Fruit fly (Drosophila melanogaster) whole organism, embryonic: ENCODE results near the gene euc.
A peak's percentile ranks its signal among the peaks of the same experiment; 100 is the strongest.

Source experiments
- Bteb2 ChIP-seq: fragments of 200-800 bp; sonication (Bioruptor generic); optimal IDR thresholded peaks from 2 replicates; lab custom pipeline; 2016; ENCODE audit warnings: missing biosample characterization, missing genetic modification characterization
- C15 ChIP-seq: fragments of 200-800 bp; sonication (Bioruptor generic); IDR thresholded peaks from 3 replicates; pipeline ENCODE4 v1.3.6; 2022; ENCODE audit warnings: missing biosample characterization, missing genetic modification characterization
- CG10462 ChIP-seq: fragments of 200-800 bp; sonication (Bioruptor generic); optimal IDR thresholded peaks from 2 replicates; lab custom pipeline; 2016; ENCODE audit warnings: missing biosample characterization, missing genetic modification characterization
- CG10565 ChIP-seq: fragments of 200-800 bp; sonication (Bioruptor generic); optimal IDR thresholded peaks from 3 replicates; lab custom pipeline; 2016; ENCODE audit warnings: missing biosample characterization, mild to moderate bottlenecking, missing genetic modification characterization
- CG11696 ChIP-seq: fragments of 200-800 bp; sonication (Bioruptor generic); IDR thresholded peaks from 2 replicates; pipeline ENCODE4 v1.3.6; 2022; ENCODE audit warnings: missing biosample characterization, missing genetic modification characterization
- CG12659 ChIP-seq: fragments of 200-800 bp; sonication (Bioruptor generic); optimal IDR thresholded peaks from 3 replicates; lab custom pipeline; 2017; ENCODE audit warnings: mild to moderate bottlenecking, missing biosample characterization, missing genetic modification reagents, missing genetic modification characterization
- CG12744 ChIP-seq: fragments of 200-800 bp; sonication (Bioruptor generic); optimal IDR thresholded peaks from 2 replicates; lab custom pipeline; 2016; ENCODE audit warnings: missing biosample characterization, missing genetic modification characterization
- CG1647 ChIP-seq: fragments of 200-800 bp; sonication (Bioruptor generic); optimal IDR thresholded peaks from 3 replicates; lab custom pipeline; 2016; ENCODE audit warnings: missing biosample characterization, missing genetic modification characterization
- CG16813 ChIP-seq: fragments of 200-800 bp; sonication (Bioruptor generic); IDR thresholded peaks from 3 replicates; pipeline ENCODE4 v1.3.6; 2022; ENCODE audit warnings: missing biosample characterization, missing genetic modification characterization; ENCODE audit not compliant: partially characterized antibody
- CG17186 ChIP-seq: fragments of 200-800 bp; sonication (Bioruptor generic); optimal IDR thresholded peaks from 3 replicates; lab custom pipeline; 2017; ENCODE audit warnings: missing biosample characterization, missing genetic modification reagents, missing genetic modification characterization
- CG17912 ChIP-seq: fragments of 200-800 bp; sonication (Bioruptor generic); optimal IDR thresholded peaks from 2 replicates; lab custom pipeline; 2018; ENCODE audit warnings: missing biosample characterization, mild to moderate bottlenecking, missing genetic modification characterization
- CG30431 ChIP-seq: fragments of 200-800 bp; sonication (Bioruptor generic); optimal IDR thresholded peaks from 2 replicates; lab custom pipeline; 2017; ENCODE audit warnings: missing biosample characterization, missing genetic modification characterization
- CG33213 ChIP-seq: fragments of 200-800 bp; sonication (Bioruptor generic); optimal IDR thresholded peaks from 3 replicates; lab custom pipeline; 2016; ENCODE audit warnings: missing biosample characterization, missing genetic modification characterization
- CG5180 ChIP-seq: fragments of 200-800 bp; sonication (Bioruptor generic); optimal IDR thresholded peaks from 3 replicates; lab custom pipeline; 2017; ENCODE audit warnings: missing biosample characterization, missing genetic modification characterization, mild to moderate bottlenecking, moderate library complexity, missing genetic modification reagents
- CG7372 ChIP-seq: fragments of 200-800 bp; sonication (Bioruptor generic); IDR thresholded peaks from 2 replicates; pipeline ENCODE4 v1.3.6; 2022; ENCODE audit warnings: missing biosample characterization, missing genetic modification characterization
- CG7745 ChIP-seq: fragments of 200-800 bp; sonication (Bioruptor generic); optimal IDR thresholded peaks from 2 replicates; lab custom pipeline; 2018; ENCODE audit warnings: missing biosample characterization, mild to moderate bottlenecking, missing genetic modification characterization, moderate library complexity
- CG7839 ChIP-seq: fragments of 200-800 bp; sonication (Bioruptor generic); optimal IDR thresholded peaks from 3 replicates; lab custom pipeline; 2018; ENCODE audit warnings: missing biosample characterization, mild to moderate bottlenecking, missing genetic modification characterization, moderate library complexity
- CG7963 ChIP-seq: fragments of 200-800 bp; sonication (Bioruptor generic); IDR thresholded peaks from 3 replicates; pipeline ENCODE4 v1.3.6; 2022; ENCODE audit warnings: missing biosample characterization, missing genetic modification characterization; ENCODE audit not compliant: partially characterized antibody
- CG8359 ChIP-seq: fragments of 200-800 bp; sonication (Bioruptor generic); optimal IDR thresholded peaks from 2 replicates; lab custom pipeline; 2017; ENCODE audit warnings: missing biosample characterization, mild to moderate bottlenecking, missing genetic modification characterization, borderline replicate concordance
- CG8924 ChIP-seq: fragments of 200-800 bp; optimal IDR thresholded peaks from 3 replicates; lab custom pipeline; 2019; ENCODE audit warnings: missing biosample characterization, mild to moderate bottlenecking, missing genetic modification characterization, moderate library complexity
- E2f2 ChIP-seq: fragments of 200-800 bp; sonication (Bioruptor generic); IDR thresholded peaks from 2 replicates; pipeline ENCODE4 v1.3.6; 2022; ENCODE audit warnings: missing biosample characterization, missing genetic modification characterization
- Ets65A ChIP-seq: fragments of 200-800 bp; sonication (Bioruptor generic); peaks from one replicate; lab custom pipeline; 2016; ENCODE audit warnings: missing biosample characterization, missing genetic modification characterization
- HHEX ChIP-seq: fragments of 200-800 bp; sonication (Bioruptor generic); optimal IDR thresholded peaks from 3 replicates; lab custom pipeline; 2017; ENCODE audit warnings: missing biosample characterization, mild to moderate bottlenecking, missing genetic modification characterization, missing genetic modification reagents
- Max ChIP-seq: fragments of 200-800 bp; sonication (Bioruptor generic); optimal IDR thresholded peaks from 2 replicates; lab custom pipeline; 2016; ENCODE audit warnings: missing biosample characterization, mild to moderate bottlenecking, missing genetic modification characterization
- NK7.1 ChIP-seq: fragments of 200-800 bp; sonication (Bioruptor generic); optimal IDR thresholded peaks from 3 replicates; lab custom pipeline; 2016; ENCODE audit warnings: missing biosample characterization, missing genetic modification characterization
- Six4 ChIP-seq: fragments of 200-800 bp; sonication (Bioruptor generic); optimal IDR thresholded peaks from 2 replicates; lab custom pipeline; 2016; ENCODE audit warnings: missing biosample characterization, missing genetic modification characterization
- TFAM ChIP-seq: fragments of 200-800 bp; sonication (Bioruptor generic); optimal IDR thresholded peaks from 2 replicates; lab custom pipeline; 2017; ENCODE audit warnings: missing biosample characterization, missing genetic modification characterization, inconsistent platforms
- Trl ChIP-seq, 3 experiments: fragments of >200 bp in 2 of 3; fragments of 200-800 bp in 1 of 3; sonication (Bioruptor generic) in 1 of 3; optimal IDR thresholded peaks; 2 replicates in 1 of 3; 3 replicates in 2 of 3; lab custom pipeline; 2016 to 2017; ENCODE audit warnings: missing biosample characterization in 1 of 3, missing genetic modification characterization in 1 of 3
- Xbp1 ChIP-seq: fragments of 200-800 bp; sonication (Bioruptor generic); optimal IDR thresholded peaks from 3 replicates; lab custom pipeline; 2016; ENCODE audit warnings: missing biosample characterization, mild to moderate bottlenecking, missing genetic modification characterization
- aop ChIP-seq: fragments of 200-800 bp; sonication (Bioruptor generic); IDR thresholded peaks from 2 replicates; pipeline ENCODE4 v1.3.6; 2022; ENCODE audit warnings: missing biosample characterization, missing genetic modification characterization
- bsh ChIP-seq, 2 experiments: fragments of 200-800 bp; sonication (Bioruptor generic); optimal IDR thresholded peaks; 2 replicates each; lab custom pipeline; 2017 to 2018; ENCODE audit warnings: mild to moderate bottlenecking in 2 of 2, missing biosample characterization in 2 of 2, missing genetic modification characterization in 2 of 2, moderate library complexity in 1 of 2
- dan ChIP-seq: fragments of 200-800 bp; sonication (Bioruptor generic); IDR thresholded peaks from 2 replicates; pipeline ENCODE4 v1.3.6; 2022; ENCODE audit warnings: missing biosample characterization, missing genetic modification characterization
- disco-r ChIP-seq: fragments of 200-800 bp; sonication (Bioruptor generic); optimal IDR thresholded peaks from 2 replicates; lab custom pipeline; 2016; ENCODE audit warnings: missing biosample characterization, missing genetic modification characterization
- fd102C ChIP-seq: fragments of 200-800 bp; sonication (Bioruptor generic); optimal IDR thresholded peaks from 2 replicates; lab custom pipeline; 2018; ENCODE audit warnings: missing biosample characterization, mild to moderate bottlenecking, missing genetic modification characterization, moderate library complexity
- fd64A ChIP-seq: fragments of 200-800 bp; sonication (Bioruptor generic); optimal IDR thresholded peaks from 3 replicates; lab custom pipeline; 2018; ENCODE audit warnings: missing biosample characterization, mild to moderate bottlenecking, missing genetic modification characterization
- gfzf ChIP-seq: fragments of 200-800 bp; sonication (Bioruptor generic); optimal IDR thresholded peaks from 2 replicates; lab custom pipeline; 2016; ENCODE audit warnings: missing biosample characterization, mild to moderate bottlenecking, missing genetic modification characterization, moderate library complexity
- grau ChIP-seq: fragments of 200-800 bp; optimal IDR thresholded peaks from 3 replicates; lab custom pipeline; 2019; ENCODE audit warnings: missing biosample characterization, mild to moderate bottlenecking, missing genetic modification characterization, moderate library complexity
- ham ChIP-seq: fragments of 200-800 bp; sonication (Bioruptor generic); IDR thresholded peaks from 2 replicates; pipeline ENCODE4 v1.3.6; 2022; ENCODE audit warnings: missing biosample characterization, missing genetic modification characterization
- jigr1 ChIP-seq: fragments of 200-800 bp; sonication (Bioruptor generic); IDR thresholded peaks from 3 replicates; pipeline ENCODE4 v1.3.6; 2022; ENCODE audit warnings: missing biosample characterization, missing genetic modification characterization
- kay ChIP-seq: fragments of 200-800 bp; sonication (Bioruptor generic); optimal IDR thresholded peaks from 2 replicates; lab custom pipeline; 2016; ENCODE audit warnings: missing biosample characterization, missing genetic modification characterization
- klu ChIP-seq: fragments of 200-800 bp; sonication (Bioruptor generic); IDR thresholded peaks from 2 replicates; pipeline ENCODE4 v1.3.6; 2022; ENCODE audit warnings: missing biosample characterization, missing genetic modification characterization
- lov ChIP-seq, 2 experiments: fragments of 200-800 bp in 1 of 2; fragments of >200 bp in 1 of 2; sonication (Bioruptor generic) in 1 of 2; IDR thresholded peaks in 1 of 2; optimal IDR thresholded peaks in 1 of 2; 2 replicates in 1 of 2; 3 replicates in 1 of 2; pipeline versions ENCODE4 v1.3.6 to Lab custom; 2017 to 2022; ENCODE audit warnings: missing biosample characterization in 1 of 2, missing genetic modification characterization in 1 of 2
- sna ChIP-seq: fragments of 200-800 bp; sonication (Bioruptor generic); IDR thresholded peaks from 2 replicates; pipeline ENCODE4 v1.3.6; 2022; ENCODE audit warnings: missing biosample characterization, missing genetic modification characterization; ENCODE audit not compliant: partially characterized antibody
- sug ChIP-seq: fragments of 200-800 bp; optimal IDR thresholded peaks from 2 replicates; lab custom pipeline; 2019; ENCODE audit warnings: missing biosample characterization, mild to moderate bottlenecking, missing genetic modification characterization, moderate library complexity
- tup ChIP-seq: fragments of 200-800 bp; sonication (Bioruptor generic); optimal IDR thresholded peaks from 2 replicates; lab custom pipeline; 2016; ENCODE audit warnings: missing biosample characterization, mild to moderate bottlenecking, missing genetic modification characterization, moderate library complexity
- unpg ChIP-seq: fragments of 200-800 bp; sonication (Bioruptor generic); optimal IDR thresholded peaks from 3 replicates; lab custom pipeline; 2018; ENCODE audit warnings: missing biosample characterization, mild to moderate bottlenecking, missing genetic modification characterization, moderate library complexity
- zen2 ChIP-seq: fragments of 200-800 bp; sonication (Bioruptor generic); IDR thresholded peaks from 3 replicates; pipeline ENCODE4 v1.3.6; 2022; ENCODE audit warnings: missing biosample characterization, missing genetic modification characterization; ENCODE audit not compliant: partially characterized antibody

Gene euc

dm6 chr3R:18987428-18988416 is 9.1 kb upstream of the euc start (continued):
- no peak for TF ChIP-seq CG7745 (tag; lab: Kevin White, UChicago)
- TF ChIP-seq sug (tag; lab: Kevin White, UChicago), result no peak
- TF ChIP-seq TFAM (GFP tag; lab: Kevin White, UChicago), result no peak
- TF ChIP-seq HHEX (GFP tag; lab: Kevin White, UChicago), result peak; percentile 31
- TF ChIP-seq C15 (GFP tag; lab: Robert Waterston, UW), result no peak
- no peak for TF ChIP-seq CG7963 (GFP tag; lab: Robert Waterston, UW)
- TF ChIP-seq CG30431 (GFP tag; lab: Kevin White, UChicago), result no peak
- no peak for TF ChIP-seq unpg (GFP tag; lab: Kevin White, UChicago)
- TF ChIP-seq CG10565, result no peak
- no peak for TF ChIP-seq fd102C (GFP tag; lab: Kevin White, UChicago)
- TF ChIP-seq Max (GFP tag; lab: Kevin White, UChicago), result no peak
- no peak for TF ChIP-seq CG16813 (GFP tag; lab: Robert Waterston, UW)
- TF ChIP-seq Xbp1, result peak; percentile 16
- no peak for TF ChIP-seq tup (GFP tag; lab: Kevin White, UChicago)
- no peak for TF ChIP-seq aop (GFP tag; lab: Robert Waterston, UW)
- TF ChIP-seq CG12744 (GFP tag; lab: Kevin White, UChicago), result peak; percentile 4
- TF ChIP-seq ham (GFP tag; lab: Robert Waterston, UW), result no peak
- no peak for TF ChIP-seq E2f2
- no peak for TF ChIP-seq CG17186 (GFP tag; lab: Kevin White, UChicago)
- peak; percentile 30 for TF ChIP-seq CG7839 (tag; lab: Kevin White, UChicago)
- no peak for TF ChIP-seq CG8359 (GFP tag; lab: Kevin White, UChicago)
- no peak for TF ChIP-seq sna
- TF ChIP-seq CG17912 (GFP tag; lab: Kevin White, UChicago), result no peak
- TF ChIP-seq dan (GFP tag; lab: Robert Waterston, UW), result no peak
- peak; percentile 90 for TF ChIP-seq CG5180 (GFP tag; lab: Kevin White, UChicago)
- TF ChIP-seq CG33213 (GFP tag; lab: Kevin White, UChicago), result no peak
- no peak for TF ChIP-seq CG10462
- TF ChIP-seq CG7372 (GFP tag; lab: Robert Waterston, UW), result no peak
- TF ChIP-seq CG8924 (tag; lab: Kevin White, UChicago), result peak; percentile 25
- TF ChIP-seq CG11696 (GFP tag; lab: Robert Waterston, UW), result no peak
- TF ChIP-seq Trl (optimal IDR thresholded peaks at IDR 0.05; lab: Kevin White, UChicago), result no peak
- no peak for TF ChIP-seq Trl (GFP tag; optimal IDR thresholded peaks at IDR 0.05; lab: Kevin White, UChicago)
- TF ChIP-seq disco-r (GFP tag; lab: Kevin White, UChicago), result peak; percentile 39
- no peak for TF ChIP-seq gfzf (GFP tag; lab: Kevin White, UChicago)
- no peak for TF ChIP-seq kay (GFP tag; lab: Kevin White, UChicago)
- no peak for TF ChIP-seq CG1647
- TF ChIP-seq Six4 (GFP tag; lab: Kevin White, UChicago), result no peak
- no peak for TF ChIP-seq Bteb2
- no peak for TF ChIP-seq grau (tag; lab: Kevin White, UChicago)
- TF ChIP-seq jigr1, result no peak
- no peak for TF ChIP-seq Ets65A (GFP tag; lab: Kevin White, UChicago)
- peak; percentile 38 for TF ChIP-seq fd64A (GFP tag; lab: Kevin White, UChicago)
- TF ChIP-seq NK7.1 (GFP tag; lab: Kevin White, UChicago), result no peak
- TF ChIP-seq lov (optimal IDR thresholded peaks at IDR 0.05; lab: Kevin White, UChicago), result no peak
- no peak for TF ChIP-seq lov (GFP tag; IDR thresholded peaks at IDR 0.05; lab: Robert Waterston, UW)
- TF ChIP-seq klu (GFP tag; lab: Robert Waterston, UW), result no peak
- no peak for TF ChIP-seq zen2 (GFP tag; lab: Robert Waterston, UW)
- TF ChIP-seq bsh (GFP tag; optimal IDR thresholded peaks at IDR 0.05; lab: Kevin White, UChicago), result peak in 1 of 2 experiments; percentile 45
- peak; percentile 23 for TF ChIP-seq CG12659 (GFP tag; lab: Kevin White, UChicago)
